Worm (Caenorhabditis elegans): Measurements from ENCODE around the gene parg-1.

- TF ChIP-seq fkh-10 (GFP tag; optimal IDR thresholded peaks at IDR 0.05): no peak
- no peak for TF ChIP-seq Y22D7AL.16 (tag; optimal IDR thresholded peaks at IDR 0.05)
- TF ChIP-seq madf-2 (tag; optimal IDR thresholded peaks at IDR 0.05): no peak
- no peak for TF ChIP-seq ceh-9 (tag; optimal IDR thresholded peaks at IDR 0.05)
- TF ChIP-seq rnt-1 (tag; optimal IDR thresholded peaks at IDR 0.05): no peak
These were observed 50.2 kb downstream of the parg-1 start for ce11 chrIV:8796246-8796645.
